Fruit fly (Drosophila melanogaster) whole organism, wandering third instar larva: Measurements from ENCODE around the gene HtrA2.
A peak's percentile ranks its signal among the peaks of the same experiment; 100 is the strongest.

Experiments
- CG32264 ChIP-seq: fragments of 200-800 bp; sonication (Bioruptor generic); optimal IDR thresholded peaks from 2 replicates; lab custom pipeline; 2016; ENCODE audit warnings: missing biosample characterization, missing genetic modification characterization
- CG9705 ChIP-seq: fragments of 200-800 bp; sonication (Bioruptor generic); optimal IDR thresholded peaks from 2 replicates; lab custom pipeline; 2018; ENCODE audit warnings: missing biosample characterization, mild to moderate bottlenecking, missing genetic modification characterization
- CrebA ChIP-seq: fragments of 200-800 bp; sonication (Bioruptor generic); optimal IDR thresholded peaks from 2 replicates; lab custom pipeline; 2016; ENCODE audit warnings: missing biosample characterization, mild to moderate bottlenecking, missing genetic modification characterization, borderline replicate concordance
- Dfd ChIP-seq: fragments of >200 bp; optimal IDR thresholded peaks from 2 replicates; lab custom pipeline; 2017; ENCODE audit warnings: missing biosample characterization, missing genetic modification characterization
- Dif ChIP-seq: fragments of 200-275, 200-300 bp; sonication (Bioruptor generic); optimal IDR thresholded peaks from 2 replicates; lab custom pipeline; 2018; ENCODE audit warnings: missing biosample characterization, missing genetic modification characterization; ENCODE audit not compliant: partially characterized antibody
- GATAd ChIP-seq: sonication (Bioruptor generic); optimal IDR thresholded peaks from 2 replicates; lab custom pipeline; 2016; ENCODE audit warnings: missing biosample characterization, missing genetic modification characterization
- HLH106 ChIP-seq: fragments of 200-800 bp; optimal IDR thresholded peaks from 3 replicates; lab custom pipeline; 2019; ENCODE audit warnings: missing biosample characterization, mild to moderate bottlenecking, missing genetic modification characterization, moderate library complexity
- Hnf4 ChIP-seq: fragments of 200-800 bp; sonication (Bioruptor generic); optimal IDR thresholded peaks from 2 replicates; lab custom pipeline; 2016; ENCODE audit warnings: missing biosample characterization, mild to moderate bottlenecking, missing genetic modification characterization
- Hr78 ChIP-seq: fragments of >200 bp; optimal IDR thresholded peaks from 2 replicates; lab custom pipeline; 2017; ENCODE audit warnings: missing biosample characterization, missing genetic modification characterization
- Hr83 ChIP-seq: fragments of 200-300 bp; sonication (Bioruptor generic); optimal IDR thresholded peaks from 2 replicates; lab custom pipeline; 2016; ENCODE audit warnings: missing biosample characterization, mild to moderate bottlenecking, missing genetic modification characterization, moderate library complexity; ENCODE audit not compliant: poor library complexity, severe bottlenecking
- Jra ChIP-seq: sonication (Bioruptor generic); optimal IDR thresholded peaks from 2 replicates; lab custom pipeline; 2016; ENCODE audit warnings: missing biosample characterization, missing genetic modification characterization
- Myc ChIP-seq: fragments of >200 bp; optimal IDR thresholded peaks from 2 replicates; lab custom pipeline; 2017
- OdsH ChIP-seq: fragments of 200-800 bp; sonication (Bioruptor generic); optimal IDR thresholded peaks from 2 replicates; lab custom pipeline; 2016; ENCODE audit warnings: missing biosample characterization, mild to moderate bottlenecking, missing genetic modification characterization
- Rel ChIP-seq, 2 experiments: fragments of 200-800 bp; sonication (Bioruptor generic) in 1 of 2; optimal IDR thresholded peaks; 2 replicates in 1 of 2; 3 replicates in 1 of 2; lab custom pipeline; 2016 to 2019; ENCODE audit warnings: mild to moderate bottlenecking in 2 of 2, missing biosample characterization in 2 of 2, missing genetic modification characterization in 2 of 2, moderate library complexity in 1 of 2
- Vsx2 ChIP-seq: fragments of 200-300, 225-300 bp; sonication (Bioruptor generic); optimal IDR thresholded peaks from 2 replicates; lab custom pipeline; 2018; ENCODE audit warnings: missing biosample characterization, missing genetic modification characterization; ENCODE audit not compliant: partially characterized antibody
- brk ChIP-seq: fragments of 200-800 bp; sonication (Bioruptor generic); optimal IDR thresholded peaks from 2 replicates; lab custom pipeline; 2016; ENCODE audit warnings: missing biosample characterization, mild to moderate bottlenecking, missing genetic modification characterization
- dl ChIP-seq, 2 experiments: fragments of 175-275, 200-275 bp in 1 of 2; fragments of 200-275 bp in 1 of 2; sonication (Bioruptor generic); optimal IDR thresholded peaks; lab custom pipeline; 2018; ENCODE audit warnings: mild to moderate bottlenecking in 2 of 2, missing biosample characterization in 2 of 2, missing genetic modification characterization in 2 of 2, moderate library complexity in 2 of 2; ENCODE audit not compliant: partially characterized antibody in 2 of 2, insufficient read depth in 1 of 2
- dmrt93B ChIP-seq: fragments of 200-800 bp; sonication (Bioruptor generic); optimal IDR thresholded peaks from 2 replicates; lab custom pipeline; 2018; ENCODE audit warnings: missing biosample characterization, mild to moderate bottlenecking, missing genetic modification characterization
- dsf ChIP-seq: sonication (Bioruptor generic); optimal IDR thresholded peaks from 2 replicates; lab custom pipeline; 2016; ENCODE audit warnings: missing biosample characterization, missing genetic modification characterization, borderline replicate concordance
- ey ChIP-seq: fragments of 200-800 bp; sonication (Bioruptor generic); optimal IDR thresholded peaks from 2 replicates; lab custom pipeline; 2016; ENCODE audit warnings: missing biosample characterization, missing genetic modification characterization
- fru ChIP-seq: fragments of 200-800 bp; sonication (Bioruptor generic); optimal IDR thresholded peaks from 3 replicates; lab custom pipeline; 2016; ENCODE audit warnings: missing biosample characterization, mild to moderate bottlenecking, missing genetic modification characterization
- h ChIP-seq: fragments of 200-800 bp; sonication (Bioruptor generic); optimal IDR thresholded peaks from 3 replicates; lab custom pipeline; 2016; ENCODE audit warnings: missing biosample characterization, mild to moderate bottlenecking, missing genetic modification characterization
- jim ChIP-seq: fragments of 175-275, 200-325 bp; sonication (Bioruptor generic); optimal IDR thresholded peaks from 2 replicates; lab custom pipeline; 2016; ENCODE audit warnings: missing biosample characterization, mild to moderate bottlenecking, missing genetic modification characterization
- lola ChIP-seq: fragments of >200 bp; optimal IDR thresholded peaks from 2 replicates; lab custom pipeline; 2017; ENCODE audit warnings: missing biosample characterization, missing genetic modification characterization
- rgr ChIP-seq: fragments of 200-800 bp; sonication (Bioruptor generic); optimal IDR thresholded peaks from 3 replicates; lab custom pipeline; 2016; ENCODE audit warnings: missing biosample characterization, mild to moderate bottlenecking, missing genetic modification characterization
- sage ChIP-seq: fragments of 200-800 bp; sonication (Bioruptor generic); optimal IDR thresholded peaks from 2 replicates; lab custom pipeline; 2016; ENCODE audit warnings: missing biosample characterization, mild to moderate bottlenecking, missing genetic modification characterization
- usp ChIP-seq: fragments of >200 bp; optimal IDR thresholded peaks from 2 replicates; lab custom pipeline; 2017; ENCODE audit warnings: missing biosample characterization, missing genetic modification characterization

The HtrA2 gene

dm6 chr3R:14479623-14480194 lies 31.8 kb downstream of the HtrA2 start:
- TF ChIP-seq Vsx2 (GFP tag; lab: Kevin White, UChicago) (no peak), OdsH (peak; percentile 20), Hnf4 (GFP tag; lab: Kevin White, UChicago) (peak; percentile 37), Hr83 (peak; percentile 79), h (GFP tag; lab: Kevin White, UChicago) (peak; percentile 36), Jra (no peak), rgr (GFP tag; lab: Kevin White, UChicago) (peak; percentile 17)
- TF ChIP-seq, all 38 proteins: peak for 5

DNA sequence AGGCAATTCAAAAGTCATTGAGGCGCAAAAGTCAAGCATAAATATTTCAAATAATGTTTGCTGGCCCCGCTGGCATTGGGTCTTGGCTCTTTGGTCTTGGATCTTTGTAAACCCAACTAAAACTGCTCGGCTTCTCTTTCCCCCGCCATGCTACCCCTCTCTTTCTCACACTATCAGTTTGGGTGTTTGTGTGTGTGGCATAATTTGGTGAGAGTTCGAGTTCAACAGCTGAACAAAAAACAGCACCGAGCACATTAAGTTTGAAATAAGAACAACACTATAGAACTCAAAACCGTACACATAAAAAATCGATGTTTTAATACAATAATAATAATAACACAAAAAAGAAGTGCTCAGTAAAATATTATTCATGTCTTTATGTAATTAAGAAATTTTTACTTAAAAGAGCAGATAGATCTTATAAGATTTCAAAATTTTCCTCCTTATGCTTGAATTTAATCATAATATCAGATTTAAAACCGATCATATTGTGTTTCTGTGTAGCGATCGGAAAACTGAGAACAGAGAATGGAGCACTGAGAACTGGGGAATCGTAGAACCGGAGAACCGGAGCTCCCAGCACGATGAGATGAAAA lies 33.0 kb downstream of the HtrA2 start:
- no peak for TF ChIP-seq Hr78
- no peak for TF ChIP-seq GATAd (GFP tag; lab: Kevin White, UChicago)
- no peak for TF ChIP-seq usp (GFP tag; lab: Kevin White, UChicago)
- TF ChIP-seq Hnf4 (GFP tag; lab: Kevin White, UChicago), result no peak
- no peak for TF ChIP-seq HLH106 (tag; lab: Kevin White, UChicago)
- TF ChIP-seq CrebA (GFP tag; lab: Kevin White, UChicago), result no peak
- TF ChIP-seq CG9705, result no peak
- TF ChIP-seq Dfd (GFP tag; lab: Kevin White, UChicago), result no peak
- no peak for TF ChIP-seq Rel (GFP tag; optimal IDR thresholded peaks at IDR 0.05; lab: Kevin White, UChicago)
- TF ChIP-seq Rel (tag; optimal IDR thresholded peaks at IDR 0.05; lab: Kevin White, UChicago), result no peak
- TF ChIP-seq dsf (GFP tag; lab: Kevin White, UChicago), result no peak
- no peak for TF ChIP-seq sage (GFP tag; lab: Kevin White, UChicago)
- TF ChIP-seq Dif (GFP tag; lab: Kevin White, UChicago), result no peak
- no peak for TF ChIP-seq dl (GFP tag; optimal IDR thresholded peaks at IDR 0.05; lab: Kevin White, UChicago; ENCODE audit: insufficient read depth in 1 of 2, partially characterized antibody in 2 of 2)
- TF ChIP-seq Myc (lab: Kevin White, UChicago), result no peak

DNA sequence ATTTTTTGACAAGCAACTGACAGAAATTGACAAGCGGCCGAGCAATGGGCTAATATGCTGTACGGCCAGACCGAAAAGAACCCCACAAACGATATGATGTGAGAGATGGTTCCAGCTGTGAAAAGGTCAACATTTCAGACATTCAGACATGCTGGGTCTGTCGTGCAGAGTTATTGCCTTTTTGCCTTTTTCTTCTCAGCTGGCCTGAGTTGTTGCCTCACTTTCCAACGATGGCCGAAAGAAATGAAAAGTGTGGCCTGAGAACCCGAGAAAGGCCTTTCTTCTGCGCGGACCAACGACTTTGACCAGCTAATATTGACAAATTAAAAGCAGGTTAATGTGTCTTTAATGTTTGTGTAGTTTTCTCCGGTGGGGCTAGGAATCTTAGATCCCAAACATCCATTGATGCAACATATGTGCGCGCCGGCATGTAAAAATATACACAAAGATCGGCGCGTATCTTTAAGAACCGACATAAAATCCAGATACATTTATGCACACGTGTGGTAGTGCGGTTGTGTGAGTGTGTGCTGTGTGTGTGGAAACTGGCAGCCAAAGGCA lies 33.6 kb downstream of the HtrA2 start:
- TF ChIP-seq rgr (GFP tag; lab: Kevin White, UChicago) (no peak), Dfd (GFP tag; lab: Kevin White, UChicago) (no peak), Vsx2 (GFP tag; lab: Kevin White, UChicago) (no peak), Hr78 (no peak), OdsH (no peak), Hr83 (no peak), lola (no peak), ey (GFP tag; lab: Kevin White, UChicago) (no peak), Hnf4 (GFP tag; lab: Kevin White, UChicago) (no peak), brk (GFP tag; lab: Kevin White, UChicago) (no peak), dmrt93B (no peak), CG32264 (GFP tag; lab: Kevin White, UChicago) (no peak), sage (GFP tag; lab: Kevin White, UChicago) (no peak), jim (GFP tag; lab: Kevin White, UChicago) (no peak), dsf (GFP tag; lab: Kevin White, UChicago) (no peak), Myc (lab: Kevin White, UChicago) (no peak), CrebA (GFP tag; lab: Kevin White, UChicago) (no peak), Dif (GFP tag; lab: Kevin White, UChicago) (no peak), fru (GFP tag; lab: Kevin White, UChicago) (no peak), HLH106 (tag; lab: Kevin White, UChicago) (no peak)

DNA sequence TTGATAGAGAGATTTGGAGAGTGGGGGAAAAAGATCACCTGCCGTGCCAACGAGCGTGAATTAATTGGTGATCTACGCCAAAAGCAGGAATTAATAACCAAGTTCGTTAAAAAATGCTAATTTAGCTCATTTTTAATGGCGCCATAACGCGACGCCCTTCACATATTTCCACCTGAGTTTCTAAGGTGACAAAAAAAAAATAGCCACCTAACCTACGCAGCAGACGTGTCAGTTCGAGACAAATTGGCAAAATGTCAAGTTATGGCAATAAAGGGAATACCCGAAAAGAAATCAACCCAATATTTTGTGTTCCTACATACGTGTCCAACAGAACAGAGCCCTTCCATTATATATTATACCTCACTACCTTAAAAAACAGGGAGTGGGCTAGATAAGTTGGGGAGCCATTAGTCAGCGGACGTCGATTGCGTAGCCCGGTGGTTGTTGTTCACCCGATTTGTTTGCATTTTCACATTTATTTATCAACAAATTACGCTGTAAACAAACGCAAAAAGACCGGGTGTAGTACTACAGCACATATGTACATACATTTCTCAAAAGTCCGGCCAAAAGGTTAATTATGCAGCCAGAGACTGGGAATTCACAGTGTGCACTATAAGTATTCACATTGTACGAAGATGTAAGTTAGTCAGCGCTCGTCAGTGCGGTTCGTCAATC lies 34.3 kb downstream of the HtrA2 start:
- TF ChIP-seq OdsH (no peak), GATAd (GFP tag; lab: Kevin White, UChicago) (no peak), CG32264 (GFP tag; lab: Kevin White, UChicago) (no peak)
